Worm (Caenorhabditis elegans): ENCODE data around the gene athp-2.
A peak's percentile ranks its signal among the peaks of the same experiment; 100 is the strongest.

The athp-2 gene

ce11 chrII:4297259-4297658, 42.7 kb upstream of the athp-2 start:
- TF ChIP-seq aha-1 (tag) (peak; percentile 57), nhr-237 (tag; optimal IDR thresholded peaks at IDR 0.05) (no peak), ctbp-1 (GFP tag; IDR thresholded peaks at IDR 0.05) (no peak), jun-1 (tag; optimal IDR thresholded peaks at IDR 0.05) (no peak), R02D3.7 (tag; optimal IDR thresholded peaks at IDR 0.05) (no peak), pha-4 (GFP tag; IDR thresholded peaks at IDR 0.05) (no peak), pha-4 (tag; optimal IDR thresholded peaks at IDR 0.05) (no peak), dve-1 (tag; optimal IDR thresholded peaks at IDR 0.05; ENCODE audit: insufficient read depth) (no peak), nhr-42 (GFP tag; IDR thresholded peaks at IDR 0.05) (no peak), pqm-1 (tag; optimal IDR thresholded peaks at IDR 0.05) (peak; percentile 16), mxl-3 (GFP tag; optimal IDR thresholded peaks at IDR 0.05) (no peak), ceh-32 (tag; optimal IDR thresholded peaks at IDR 0.05; ENCODE audit: poor library complexity) (no peak), unc-39 (tag; optimal IDR thresholded peaks at IDR 0.05) (no peak)

- TF ChIP-seq F44E2.7 (GFP tag; IDR thresholded peaks at IDR 0.05) (no peak), hlh-11 (tag; optimal IDR thresholded peaks at IDR 0.05) (peak; percentile 90), daf-12 (tag; optimal IDR thresholded peaks at IDR 0.05) (no peak), daf-16 (GFP tag; optimal IDR thresholded peaks at IDR 0.05) (peak in 1 of 2 experiments; percentile 94), daf-16 (tag; optimal IDR thresholded peaks at IDR 0.05) (peak; percentile 82), zfp-3 (GFP tag; conservative IDR thresholded peaks at IDR 0.05) (peak; percentile 87; the same call in 1 of the 2 replicates), dve-1 (tag; optimal IDR thresholded peaks at IDR 0.05; ENCODE audit: insufficient read depth) (peak; percentile 95), Y5F2A.4 (GFP tag; optimal IDR thresholded peaks at IDR 0.05) (no peak), aly-2 (tag; optimal IDR thresholded peaks at IDR 0.05) (no peak), madf-9 (GFP tag; conservative IDR thresholded peaks at IDR 0.05) (peak; percentile 91), zfp-2 (tag; optimal IDR thresholded peaks at IDR 0.05) (peak; percentile 75), daf-19 (GFP tag; conservative IDR thresholded peaks at IDR 0.05) (no peak), nhr-102 (tag; optimal IDR thresholded peaks at IDR 0.05) (peak; percentile 88), ctbp-1 (GFP tag; IDR thresholded peaks at IDR 0.05) (peak; percentile 88), attf-4 (tag; optimal IDR thresholded peaks at IDR 0.05) (no peak), dpl-1 (GFP tag; optimal IDR thresholded peaks at IDR 0.05) (peak; percentile 90), ceh-20 (GFP tag; IDR thresholded peaks at IDR 0.05) (peak; percentile 94), tra-1 (GFP tag; IDR thresholded peaks at IDR 0.05) (no peak; the same call in none of the 2 replicates), Y48G9A.11 (GFP tag; IDR thresholded peaks at IDR 0.05) (peak; percentile 89), dmd-6 (GFP tag; IDR thresholded peaks at IDR 0.05) (peak; percentile 95), ZK546.5 (tag; optimal IDR thresholded peaks at IDR 0.05) (no peak), egl-27 (tag; optimal IDR thresholded peaks at IDR 0.05) (no peak), unc-62 (GFP tag; optimal IDR thresholded peaks at IDR 0.05 in 1 of 2) (peak in 1 of 2 experiments; percentile 38), unc-62 (tag; optimal IDR thresholded peaks at IDR 0.05) (no peak), spr-3 (GFP tag; optimal IDR thresholded peaks at IDR 0.05) (peak; percentile 56), ztf-7 (tag; optimal IDR thresholded peaks at IDR 0.05) (peak; percentile 85), lin-15B (tag; optimal IDR thresholded peaks at IDR 0.05) (peak; percentile 83), daf-8 (GFP tag; IDR thresholded peaks at IDR 0.05) (no peak), ceh-82 (tag; optimal IDR thresholded peaks at IDR 0.05) (no peak), mdt-29 (GFP tag; IDR thresholded peaks at IDR 0.05) (peak; percentile 84), lin-38 (GFP tag; IDR thresholded peaks at IDR 0.05) (peak; percentile 88), nhr-48 (tag; optimal IDR thresholded peaks at IDR 0.05) (peak; percentile 70), nhr-28 (tag; optimal IDR thresholded peaks at IDR 0.05) (peak; percentile 81), lim-7 (GFP tag; IDR thresholded peaks at IDR 0.05) (0 out of 2 replicates have a peak, but pooled peaks have one; percentile 34), tag-97 (GFP tag; IDR thresholded peaks at IDR 0.05) (peak; percentile 95), hmg-1.1 (GFP tag; IDR thresholded peaks at IDR 0.05) (peak; percentile 84), lin-1 (GFP tag; IDR thresholded peaks at IDR 0.05) (0 out of 2 replicates have a peak, but pooled peaks have one; percentile 66), ces-1 (GFP tag; optimal IDR thresholded peaks at IDR 0.05) (peak; percentile 42), cey-2 (tag; optimal IDR thresholded peaks at IDR 0.05; ENCODE audit: borderline replicate concordance, insufficient read depth) (no peak), set-16 (GFP tag; IDR thresholded peaks at IDR 0.05) (no peak)
Measured at ce11 chrII:4299227-4299703, 40.7 kb upstream of the athp-2 start, which contains the start of gene sco-1. sco-1 (plus strand) TSS chrII:4299653.

Measured in whole organism, L4 larva.